Fruit fly (Drosophila melanogaster) whole organism, embryonic: Measurements from ENCODE around the gene CG14695.

ENCODE experiments used
- ATbp ChIP-seq: fragments of 200-800 bp; sonication (Bioruptor generic); optimal IDR thresholded peaks from 2 replicates; lab custom pipeline; 2017; ENCODE audit warnings: missing biosample characterization, mild to moderate bottlenecking, missing genetic modification characterization, missing genetic modification reagents
- Adf1 ChIP-seq: fragments of 200-800 bp; sonication (Bioruptor generic); IDR thresholded peaks from 2 replicates; pipeline ENCODE4 v1.3.6; 2022; ENCODE audit warnings: missing biosample characterization, missing genetic modification characterization
- Aef1 ChIP-seq: fragments of 200-800 bp; sonication (Bioruptor generic); IDR thresholded peaks from 3 replicates; pipeline ENCODE4 v1.3.6; 2022; ENCODE audit warnings: missing biosample characterization, missing genetic modification characterization
- Antp ChIP-seq: fragments of 200-800 bp; sonication (Bioruptor generic); optimal IDR thresholded peaks from 3 replicates; lab custom pipeline; 2016; ENCODE audit warnings: missing biosample characterization, missing genetic modification characterization
- Atf6 ChIP-seq: fragments of 200-800 bp; sonication (Bioruptor generic); IDR thresholded peaks from 2 replicates; pipeline ENCODE4 v1.3.6; 2022; ENCODE audit warnings: missing biosample characterization, missing genetic modification characterization
- B-H2 ChIP-seq: fragments of 200-800 bp; sonication (Bioruptor generic); optimal IDR thresholded peaks from 2 replicates; lab custom pipeline; 2018; ENCODE audit warnings: missing biosample characterization, mild to moderate bottlenecking, missing genetic modification characterization
- C15 ChIP-seq: fragments of 200-800 bp; sonication (Bioruptor generic); IDR thresholded peaks from 3 replicates; pipeline ENCODE4 v1.3.6; 2022; ENCODE audit warnings: missing biosample characterization, missing genetic modification characterization
- CG10267 ChIP-seq: fragments of 200-800 bp; sonication (Bioruptor generic); optimal IDR thresholded peaks from 2 replicates; lab custom pipeline; 2018; ENCODE audit warnings: missing biosample characterization, mild to moderate bottlenecking, missing genetic modification characterization, moderate library complexity
- CG10543 ChIP-seq: fragments of 200-800 bp; sonication (Bioruptor generic); optimal IDR thresholded peaks from 3 replicates; lab custom pipeline; 2017; ENCODE audit warnings: missing biosample characterization, mild to moderate bottlenecking, missing genetic modification characterization, moderate library complexity
- CG11085 ChIP-seq: fragments of 200-800 bp; sonication (Bioruptor generic); IDR thresholded peaks from 2 replicates; pipeline ENCODE4 v1.3.6; 2022; ENCODE audit warnings: missing biosample characterization, missing genetic modification characterization
- CG11247 ChIP-seq: fragments of 200-800 bp; sonication (Bioruptor generic); IDR thresholded peaks from 2 replicates; pipeline ENCODE4 v1.3.6; 2022; ENCODE audit warnings: missing biosample characterization, missing genetic modification characterization
- CG11398 ChIP-seq: fragments of 200-800 bp; sonication (Bioruptor generic); optimal IDR thresholded peaks from 2 replicates; lab custom pipeline; 2016; ENCODE audit warnings: missing biosample characterization, missing genetic modification characterization
- CG11456 ChIP-seq: fragments of 200-800 bp; sonication (Bioruptor generic); IDR thresholded peaks from 3 replicates; pipeline ENCODE4 v1.3.6; 2022; ENCODE audit warnings: missing biosample characterization, missing genetic modification characterization
- CG12299 ChIP-seq: fragments of 200-800 bp; sonication (Bioruptor generic); optimal IDR thresholded peaks from 2 replicates; lab custom pipeline; 2018; ENCODE audit warnings: missing biosample characterization, mild to moderate bottlenecking, missing genetic modification characterization
- CG13287 ChIP-seq: fragments of 200-800 bp; sonication (Bioruptor generic); IDR thresholded peaks from 2 replicates; pipeline ENCODE4 v1.3.6; 2022; ENCODE audit warnings: missing biosample characterization, missing genetic modification characterization; ENCODE audit not compliant: partially characterized antibody
- CG14441 ChIP-seq: fragments of 200-800 bp; sonication (Bioruptor generic); IDR thresholded peaks from 2 replicates; pipeline ENCODE4 v1.3.6; 2022; ENCODE audit warnings: missing biosample characterization, missing genetic modification characterization
- CG15479 ChIP-seq: fragments of 200-800 bp; sonication (Bioruptor generic); optimal IDR thresholded peaks from 3 replicates; lab custom pipeline; 2019; ENCODE audit warnings: missing biosample characterization, mild to moderate bottlenecking, missing genetic modification characterization, moderate library complexity
- CG16779 ChIP-seq: fragments of 200-800 bp; sonication (Bioruptor generic); IDR thresholded peaks from 2 replicates; pipeline ENCODE4 v1.3.6; 2022; ENCODE audit warnings: missing biosample characterization, missing genetic modification characterization
- CG17186 ChIP-seq: fragments of 200-800 bp; sonication (Bioruptor generic); optimal IDR thresholded peaks from 3 replicates; lab custom pipeline; 2017; ENCODE audit warnings: missing biosample characterization, missing genetic modification reagents, missing genetic modification characterization
- CG18262 ChIP-seq: fragments of 200-800 bp; optimal IDR thresholded peaks from 3 replicates; lab custom pipeline; 2019; ENCODE audit warnings: missing biosample characterization, mild to moderate bottlenecking, missing genetic modification characterization, moderate library complexity
- CG30020 ChIP-seq: fragments of 200-800 bp; optimal IDR thresholded peaks from 2 replicates; lab custom pipeline; 2019; ENCODE audit warnings: missing biosample characterization, mild to moderate bottlenecking, missing genetic modification characterization, moderate library complexity
- CG3065 ChIP-seq: fragments of 200-800 bp; sonication (Bioruptor generic); optimal IDR thresholded peaks from 2 replicates; lab custom pipeline; 2016; ENCODE audit warnings: missing biosample characterization, missing genetic modification characterization
- CG31224 ChIP-seq: fragments of 200-800 bp; sonication (Bioruptor generic); IDR thresholded peaks from 2 replicates; pipeline ENCODE4 v1.3.6; 2022; ENCODE audit warnings: missing biosample characterization, missing genetic modification characterization
- CG43689 ChIP-seq: fragments of 200-800 bp; sonication (Bioruptor generic); IDR thresholded peaks from 2 replicates; pipeline ENCODE4 v1.3.6; 2022; ENCODE audit warnings: missing biosample characterization, missing genetic modification characterization
- CG6272 ChIP-seq: fragments of 200-800 bp; sonication (Bioruptor generic); IDR thresholded peaks from 2 replicates; pipeline ENCODE4 v1.3.6; 2022; ENCODE audit warnings: missing biosample characterization, missing genetic modification characterization
- CG6683 ChIP-seq: fragments of 200-800 bp; sonication (Bioruptor generic); optimal IDR thresholded peaks from 2 replicates; lab custom pipeline; 2017; ENCODE audit warnings: missing biosample characterization, mild to moderate bottlenecking, missing genetic modification characterization, missing genetic modification reagents
- CG7271 ChIP-seq: fragments of 200-800 bp; sonication (Bioruptor generic); optimal IDR thresholded peaks from 2 replicates; lab custom pipeline; 2018; ENCODE audit warnings: missing biosample characterization, mild to moderate bottlenecking, missing genetic modification characterization, moderate library complexity
- CG8478 ChIP-seq: fragments of >200 bp; optimal IDR thresholded peaks from 2 replicates; lab custom pipeline; 2018
- Dbx ChIP-seq: fragments of 200-800 bp; sonication (Bioruptor generic); IDR thresholded peaks from 3 replicates; pipeline ENCODE4 v1.3.6; 2022; ENCODE audit warnings: missing biosample characterization, missing genetic modification characterization
- Hey ChIP-seq: fragments of 200-800 bp; sonication (Bioruptor generic); optimal IDR thresholded peaks from 3 replicates; lab custom pipeline; 2018; ENCODE audit warnings: missing biosample characterization, mild to moderate bottlenecking, missing genetic modification characterization
- Hr3 ChIP-seq: fragments of 200-800 bp; sonication (Bioruptor generic); optimal IDR thresholded peaks from 3 replicates; lab custom pipeline; 2016; ENCODE audit warnings: missing biosample characterization, missing genetic modification characterization
- Side ChIP-seq: fragments of 200-800 bp; sonication (Bioruptor generic); optimal IDR thresholded peaks from 2 replicates; lab custom pipeline; 2016; ENCODE audit warnings: missing biosample characterization, missing genetic modification characterization
- YL-1 ChIP-seq: fragments of 200-800 bp; sonication (Bioruptor generic); optimal IDR thresholded peaks from 3 replicates; lab custom pipeline; 2017; ENCODE audit warnings: missing biosample characterization, mild to moderate bottlenecking, missing genetic modification characterization
- az2 ChIP-seq: fragments of 200-800 bp; sonication (Bioruptor generic); optimal IDR thresholded peaks from 3 replicates; lab custom pipeline; 2016; ENCODE audit warnings: missing biosample characterization, missing genetic modification characterization
- danr ChIP-seq: fragments of 200-800 bp; sonication (Bioruptor generic); IDR thresholded peaks from 2 replicates; pipeline ENCODE4 v1.3.6; 2022; ENCODE audit warnings: missing biosample characterization, missing genetic modification characterization
- dati ChIP-seq: fragments of 200-800 bp; sonication (Bioruptor generic); IDR thresholded peaks from 2 replicates; pipeline ENCODE4 v1.3.6; 2022; ENCODE audit warnings: missing biosample characterization, missing genetic modification characterization
- gce ChIP-seq: fragments of 200-800 bp; sonication (Bioruptor generic); IDR thresholded peaks from 3 replicates; pipeline ENCODE4 v1.3.6; 2022; ENCODE audit warnings: missing biosample characterization, missing genetic modification characterization
- gsb ChIP-seq: fragments of 200-800 bp; sonication (Bioruptor generic); IDR thresholded peaks from 2 replicates; pipeline ENCODE4 v1.3.6; 2022; ENCODE audit warnings: missing biosample characterization, missing genetic modification characterization
- ham ChIP-seq: fragments of 200-800 bp; sonication (Bioruptor generic); IDR thresholded peaks from 2 replicates; pipeline ENCODE4 v1.3.6; 2022; ENCODE audit warnings: missing biosample characterization, missing genetic modification characterization
- her ChIP-seq: fragments of 200-800 bp; sonication (Bioruptor generic); optimal IDR thresholded peaks from 2 replicates; lab custom pipeline; 2016; ENCODE audit warnings: missing biosample characterization, missing genetic modification characterization
- lmd ChIP-seq: fragments of 200-800 bp; sonication (Bioruptor generic); IDR thresholded peaks from 2 replicates; pipeline ENCODE4 v1.3.6; 2022; ENCODE audit warnings: missing biosample characterization, missing genetic modification characterization
- luna ChIP-seq: fragments of 200-800 bp; sonication (Bioruptor generic); optimal IDR thresholded peaks from 2 replicates; lab custom pipeline; 2016; ENCODE audit warnings: missing biosample characterization, missing genetic modification characterization
- mam ChIP-seq: fragments of 200-800 bp; sonication (Bioruptor generic); optimal IDR thresholded peaks from 3 replicates; lab custom pipeline; 2016; ENCODE audit warnings: missing biosample characterization, missing genetic modification characterization
- pan ChIP-seq, 4 experiments: fragments of >200 bp in 3 of 4; fragments of 200-800 bp in 1 of 4; sonication (Bioruptor generic) in 1 of 4; optimal IDR thresholded peaks in 3 of 4; IDR thresholded peaks in 1 of 4; 2 replicates each; pipeline versions ENCODE4 v1.3.6 to Lab custom; 2017 to 2022; ENCODE audit warnings: missing biosample characterization in 2 of 4, missing genetic modification characterization in 2 of 4, mixed read lengths in 1 of 4
- slbo ChIP-seq: fragments of 200-800 bp; sonication (Bioruptor generic); IDR thresholded peaks from 2 replicates; pipeline ENCODE4 v1.3.6; 2022; ENCODE audit warnings: missing biosample characterization, missing genetic modification characterization
- stwl ChIP-seq: fragments of 200-800 bp; sonication (Bioruptor generic); optimal IDR thresholded peaks from 3 replicates; lab custom pipeline; 2018; ENCODE audit warnings: missing biosample characterization, mild to moderate bottlenecking, missing genetic modification characterization, moderate library complexity
- tap ChIP-seq: fragments of 200-800 bp; optimal IDR thresholded peaks from 3 replicates; lab custom pipeline; 2019; ENCODE audit warnings: missing biosample characterization, mild to moderate bottlenecking, missing genetic modification characterization, moderate library complexity
- tup ChIP-seq: fragments of 200-800 bp; sonication (Bioruptor generic); optimal IDR thresholded peaks from 2 replicates; lab custom pipeline; 2016; ENCODE audit warnings: missing biosample characterization, mild to moderate bottlenecking, missing genetic modification characterization, moderate library complexity
- vfl ChIP-seq: fragments of 200-800 bp; sonication (Bioruptor generic); optimal IDR thresholded peaks from 2 replicates; lab custom pipeline; 2016; ENCODE audit warnings: missing biosample characterization, missing genetic modification characterization

The CG14695 gene

DNA sequence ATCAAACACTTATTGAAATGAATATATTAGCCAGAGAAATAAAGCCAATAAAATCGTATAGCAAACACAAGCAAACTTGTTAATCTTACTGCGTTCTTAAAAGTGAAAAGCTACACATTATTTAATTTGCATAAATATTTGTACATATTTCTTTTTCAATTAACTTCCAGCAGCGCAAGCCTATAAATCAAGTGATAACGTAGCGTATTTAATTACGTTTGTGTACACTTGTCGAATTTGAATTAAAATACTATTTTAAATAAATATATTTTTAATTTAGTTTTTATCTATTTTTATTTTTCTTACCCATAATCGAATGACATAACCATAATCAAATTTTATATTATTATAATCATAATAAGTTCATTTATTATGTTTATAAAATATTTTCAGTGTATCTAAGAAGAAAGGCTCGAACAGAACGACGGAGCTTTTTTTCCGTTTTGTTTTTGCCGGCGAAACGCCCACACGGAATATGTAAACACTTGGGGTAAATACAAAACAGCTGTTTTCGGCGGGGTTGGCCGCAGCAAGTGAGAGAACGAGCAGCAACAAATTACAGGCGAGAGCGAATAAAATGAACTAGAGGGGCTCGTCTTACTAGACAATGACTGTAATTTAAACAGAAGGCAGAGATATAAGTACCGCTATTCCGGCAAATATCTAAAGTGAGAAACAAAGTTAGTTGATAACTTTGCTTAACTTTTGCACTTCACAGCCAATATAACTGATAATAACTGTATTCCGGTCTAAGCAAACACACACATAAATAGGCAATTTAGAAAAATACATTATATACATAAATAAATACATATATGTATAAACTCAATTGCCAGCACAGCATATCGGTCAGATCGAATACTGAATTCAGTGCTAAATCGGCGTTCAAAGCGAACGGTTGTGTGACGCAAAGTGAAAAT is 3.3 kb downstream of the CG14695 start, which contains the start of gene Sodh2 (continued):
- peak; percentile 44 for TF ChIP-seq CG3065
- TF ChIP-seq CG11247: peak; percentile 82
- peak; percentile 84 for TF ChIP-seq slbo (GFP tag; lab: Robert Waterston, UW)
- TF ChIP-seq CG16779 (GFP tag; lab: Robert Waterston, UW): peak; percentile 81
- peak; percentile 85 for TF ChIP-seq B-H2 (GFP tag; lab: Kevin White, UChicago)
- no peak for TF ChIP-seq CG17186 (GFP tag; lab: Kevin White, UChicago)
- TF ChIP-seq mam (GFP tag; lab: Kevin White, UChicago): peak; percentile 84
- TF ChIP-seq CG14441: peak; percentile 88
- peak; percentile 74 for TF ChIP-seq gsb (GFP tag; lab: Robert Waterston, UW)
- peak; percentile 23; the same call in 1 of the 2 replicates for TF ChIP-seq CG13287 (GFP tag; lab: Robert Waterston, UW)
- TF ChIP-seq az2 (GFP tag; lab: Kevin White, UChicago): peak; percentile 47
- TF ChIP-seq CG6272: peak; percentile 52
- no peak for TF ChIP-seq stwl (tag; lab: Kevin White, UChicago)
- peak; percentile 47; the same call in 1 of the 2 replicates for TF ChIP-seq danr (GFP tag; lab: Robert Waterston, UW)
- peak; percentile 79 for TF ChIP-seq tap
- TF ChIP-seq dati (GFP tag; lab: Robert Waterston, UW): 0 out of 2 replicates have a peak, but pooled peaks have one; percentile 34
- peak; percentile 39 for TF ChIP-seq luna
- TF ChIP-seq CG10543 (GFP tag; lab: Kevin White, UChicago): peak; percentile 93
- TF ChIP-seq Hr3 (GFP tag; lab: Kevin White, UChicago): peak; percentile 41
- peak; percentile 34; the same call in 1 of the 2 replicates for TF ChIP-seq ham (GFP tag; lab: Robert Waterston, UW)
- no peak for TF ChIP-seq CG15479 (GFP tag; lab: Kevin White, UChicago)
- peak; percentile 67 for TF ChIP-seq Hey (tag; lab: Kevin White, UChicago)
- no peak for TF ChIP-seq CG43689 (GFP tag; lab: Robert Waterston, UW)
- TF ChIP-seq YL-1 (GFP tag; lab: Kevin White, UChicago): peak; percentile 75
- TF ChIP-seq CG11085: peak; percentile 82
- TF ChIP-seq CG11456 (GFP tag; lab: Robert Waterston, UW): peak; percentile 66; the same call in 2 of the 3 replicates
- peak; percentile 66; the same call in 2 of the 3 replicates for TF ChIP-seq Dbx (GFP tag; lab: Robert Waterston, UW)
- peak; percentile 81 for TF ChIP-seq vfl (GFP tag; lab: Kevin White, UChicago)
- no peak for TF ChIP-seq CG7271 (tag; lab: Kevin White, UChicago)
- peak; percentile 78 for TF ChIP-seq Atf6 (GFP tag; lab: Robert Waterston, UW)
- TF ChIP-seq CG8478 (lab: Kevin White, UChicago): no peak
- TF ChIP-seq CG10267 (tag; lab: Kevin White, UChicago): peak; percentile 75
- TF ChIP-seq Adf1: peak; percentile 59; the same call in 1 of the 2 replicates
- TF ChIP-seq gce (GFP tag; lab: Robert Waterston, UW): peak; percentile 42; the same call in 1 of the 3 replicates
- TF ChIP-seq CG30020: peak; percentile 40
- TF ChIP-seq tup (GFP tag; lab: Kevin White, UChicago): peak; percentile 27
- TF ChIP-seq C15 (GFP tag; lab: Robert Waterston, UW): no peak
- TF ChIP-seq Antp: peak; percentile 67
- TF ChIP-seq CG11398 (GFP tag; lab: Kevin White, UChicago): peak; percentile 35
- peak; percentile 83 for TF ChIP-seq lmd (GFP tag; lab: Robert Waterston, UW)
- TF ChIP-seq Side (GFP tag; lab: Kevin White, UChicago): peak; percentile 73
- TF ChIP-seq pan (optimal IDR thresholded peaks at IDR 0.05; lab: Kevin White, UChicago): no peak
- peak in 1 of 2 experiments; percentile 75 for TF ChIP-seq pan (GFP tag; optimal IDR thresholded peaks at IDR 0.05 in 1 of 2, IDR thresholded peaks at IDR 0.05 in 1 of 2)
- TF ChIP-seq Aef1 (GFP tag; lab: Robert Waterston, UW): peak; percentile 68
- peak; percentile 81 for TF ChIP-seq CG18262 (tag; lab: Kevin White, UChicago)
- TF ChIP-seq ATbp (GFP tag; lab: Kevin White, UChicago): peak; percentile 90
- peak; percentile 2 for TF ChIP-seq CG12299 (tag; lab: Kevin White, UChicago)
- TF ChIP-seq CG6683: peak; percentile 75
- peak; percentile 23; the same call in 1 of the 2 replicates for TF ChIP-seq CG31224 (GFP tag; lab: Robert Waterston, UW)
- TF ChIP-seq her (GFP tag; lab: Kevin White, UChicago): peak; percentile 73
